Worm (Caenorhabditis elegans): ENCODE data around the gene bcmo-1.

ce11 chrII:12826752-12827151 lies 3.7 kb upstream of the bcmo-1 start, which contains the start of gene Y46G5A.38:
- TF ChIP-seq nhr-11 (tag; optimal IDR thresholded peaks at IDR 0.05) (no peak), rnt-1 (tag; optimal IDR thresholded peaks at IDR 0.05) (no peak), tbx-2 (tag; optimal IDR thresholded peaks at IDR 0.05) (no peak)
